Worm (Caenorhabditis elegans): Measurements from ENCODE around the gene erh-1.
A peak's percentile ranks its signal among the peaks of the same experiment; 100 is the strongest.

Gene erh-1

ce11 chrV:10578226-10578625 lies 715 bp downstream of the erh-1 start, which contains the start of gene mics-1:
Gene mics-1, minus strand, starts transcription at chrV:10578326.
- TF ChIP-seq daf-19 (GFP tag; conservative IDR thresholded peaks at IDR 0.05) (0 out of 2 replicates have a peak, but pooled peaks have one; percentile 27), nhr-237 (tag; optimal IDR thresholded peaks at IDR 0.05) (no peak), F44E2.7 (GFP tag; IDR thresholded peaks at IDR 0.05) (no peak), hlh-30 (tag; optimal IDR thresholded peaks at IDR 0.05; ENCODE audit: insufficient read depth) (no peak)

ce11 chrV:10576319-10576718 lies 2.6 kb downstream of the erh-1 start, which contains the start of gene vps-54:
Gene vps-54, minus strand, starts transcription at chrV:10576419.
- TF ChIP-seq rbr-2 (tag; optimal IDR thresholded peaks at IDR 0.05) (no peak), nhr-76 (tag; optimal IDR thresholded peaks at IDR 0.05) (no peak), lin-15B (tag; optimal IDR thresholded peaks at IDR 0.05) (no peak), F49E8.2 (tag; optimal IDR thresholded peaks at IDR 0.05; ENCODE audit: borderline replicate concordance) (no peak), lin-39 (tag; optimal IDR thresholded peaks at IDR 0.05) (no peak), nhr-11 (tag; optimal IDR thresholded peaks at IDR 0.05) (no peak), spr-3 (GFP tag; optimal IDR thresholded peaks at IDR 0.05) (no peak), fkh-10 (GFP tag; optimal IDR thresholded peaks at IDR 0.05) (no peak), gei-8 (GFP tag; optimal IDR thresholded peaks at IDR 0.05) (no peak), tag-97 (GFP tag; IDR thresholded peaks at IDR 0.05) (no peak), pqm-1 (tag; optimal IDR thresholded peaks at IDR 0.05) (no peak), Y75B8A.6 (GFP tag; IDR thresholded peaks at IDR 0.05) (no peak), mxl-2 (GFP tag; conservative IDR thresholded peaks at IDR 0.05) (no peak), Y48G9A.11 (GFP tag; IDR thresholded peaks at IDR 0.05) (no peak), madf-9 (GFP tag; conservative IDR thresholded peaks at IDR 0.05) (no peak), R02D3.7 (tag; optimal IDR thresholded peaks at IDR 0.05) (no peak)

- peak; percentile 32 for TF ChIP-seq aha-1 (tag)
- peak in 1 of 2 experiments; percentile 91 for TF ChIP-seq unc-62 (GFP tag; optimal IDR thresholded peaks at IDR 0.05 in 1 of 2)
- no peak for TF ChIP-seq unc-62 (tag; optimal IDR thresholded peaks at IDR 0.05)
- no peak for TF ChIP-seq Y105C5A.15 (GFP tag; IDR thresholded peaks at IDR 0.05)
These were observed 4.7 kb downstream of the erh-1 start for ce11 chrV:10574197-10574596.

ce11 chrV:10572614-10573013 lies 6.3 kb downstream of the erh-1 start, which contains the start of gene del-6:
Gene del-6, plus strand, starts transcription at chrV:10572914.
- no peak for TF ChIP-seq hlh-30 (tag; optimal IDR thresholded peaks at IDR 0.05; ENCODE audit: insufficient read depth)
- TF ChIP-seq Y105C5A.15 (GFP tag; IDR thresholded peaks at IDR 0.05), result no peak
- no peak for TF ChIP-seq saeg-2 (GFP tag; IDR thresholded peaks at IDR 0.05)
- no peak for TF ChIP-seq nhr-42 (GFP tag; IDR thresholded peaks at IDR 0.05)
- no peak for TF ChIP-seq ces-1 (GFP tag; optimal IDR thresholded peaks at IDR 0.05)
- no peak for TF ChIP-seq skn-1 (tag; optimal IDR thresholded peaks at IDR 0.05)
- no peak for TF ChIP-seq lir-3 (tag; optimal IDR thresholded peaks at IDR 0.05)
- no peak for TF ChIP-seq zfp-2 (tag; optimal IDR thresholded peaks at IDR 0.05)
- TF ChIP-seq ceh-20 (GFP tag; IDR thresholded peaks at IDR 0.05), result no peak
- TF ChIP-seq ceh-44 (GFP tag; IDR thresholded peaks at IDR 0.05), result no peak
- TF ChIP-seq ceh-62 (tag; optimal IDR thresholded peaks at IDR 0.05), result no peak
- TF ChIP-seq hmg-1.1 (GFP tag; IDR thresholded peaks at IDR 0.05), result no peak
- TF ChIP-seq ceh-32 (tag; optimal IDR thresholded peaks at IDR 0.05; ENCODE audit: poor library complexity), result no peak
- no peak for TF ChIP-seq T20F7.1 (GFP tag; optimal IDR thresholded peaks at IDR 0.05)
- no peak for TF ChIP-seq hif-1 (tag; optimal IDR thresholded peaks at IDR 0.05)

Data from whole organism, L4 larva.